Fruit fly (Drosophila melanogaster) whole organism, embryonic: ENCODE results near the gene CG32281.

Experiments
- B-H2 ChIP-seq: fragments of 200-800 bp; sonication (Bioruptor generic); optimal IDR thresholded peaks from 2 replicates; lab custom pipeline; 2018; ENCODE audit warnings: missing biosample characterization, mild to moderate bottlenecking, missing genetic modification characterization
- C15 ChIP-seq: fragments of 200-800 bp; sonication (Bioruptor generic); IDR thresholded peaks from 3 replicates; pipeline ENCODE4 v1.3.6; 2022; ENCODE audit warnings: missing biosample characterization, missing genetic modification characterization
- CG10274 ChIP-seq: fragments of 200-800 bp; sonication (Bioruptor generic); optimal IDR thresholded peaks from 3 replicates; lab custom pipeline; 2017; ENCODE audit warnings: missing biosample characterization, mild to moderate bottlenecking, missing genetic modification characterization
- CG10565 ChIP-seq: fragments of 200-800 bp; sonication (Bioruptor generic); optimal IDR thresholded peaks from 3 replicates; lab custom pipeline; 2016; ENCODE audit warnings: missing biosample characterization, mild to moderate bottlenecking, missing genetic modification characterization
- CG12769 ChIP-seq: fragments of 200-800 bp; sonication (Bioruptor generic); optimal IDR thresholded peaks from 2 replicates; lab custom pipeline; 2019; ENCODE audit warnings: missing biosample characterization, mild to moderate bottlenecking, missing genetic modification characterization, moderate library complexity
- CG13894 ChIP-seq: fragments of 200-800 bp; sonication (Bioruptor generic); optimal IDR thresholded peaks from 3 replicates; lab custom pipeline; 2018; ENCODE audit warnings: missing biosample characterization, mild to moderate bottlenecking, missing genetic modification characterization, moderate library complexity
- CG14050 ChIP-seq: fragments of 200-800 bp; sonication (Bioruptor generic); IDR thresholded peaks from 3 replicates; pipeline ENCODE4 v1.3.6; 2022; ENCODE audit warnings: missing biosample characterization, missing genetic modification characterization
- CG17568 ChIP-seq: fragments of 200-800 bp; sonication (Bioruptor generic); optimal IDR thresholded peaks from 2 replicates; lab custom pipeline; 2018; ENCODE audit warnings: missing biosample characterization, mild to moderate bottlenecking, missing genetic modification characterization, moderate library complexity
- CG1792 ChIP-seq: fragments of 200-800 bp; sonication (Bioruptor generic); optimal IDR thresholded peaks from 2 replicates; lab custom pipeline; 2016; ENCODE audit warnings: missing biosample characterization, missing genetic modification characterization
- CG18764 ChIP-seq: fragments of 200-800 bp; sonication (Bioruptor generic); optimal IDR thresholded peaks from 3 replicates; lab custom pipeline; 2016; ENCODE audit warnings: missing biosample characterization, missing genetic modification characterization
- CG31224 ChIP-seq: fragments of 200-800 bp; sonication (Bioruptor generic); IDR thresholded peaks from 2 replicates; pipeline ENCODE4 v1.3.6; 2022; ENCODE audit warnings: missing biosample characterization, missing genetic modification characterization
- CG3281 ChIP-seq: fragments of 200-800 bp; sonication (Bioruptor generic); optimal IDR thresholded peaks from 3 replicates; lab custom pipeline; 2017; ENCODE audit warnings: missing biosample characterization, mild to moderate bottlenecking, missing genetic modification characterization
- CG3838 ChIP-seq: fragments of 200-800 bp; sonication (Bioruptor generic); optimal IDR thresholded peaks from 3 replicates; lab custom pipeline; 2016; ENCODE audit warnings: missing biosample characterization, missing genetic modification characterization
- CG4617 ChIP-seq: fragments of 200-800 bp; sonication (Bioruptor generic); optimal IDR thresholded peaks from 3 replicates; lab custom pipeline; 2016; ENCODE audit warnings: missing biosample characterization, missing genetic modification characterization, borderline replicate concordance
- CG9932 ChIP-seq: fragments of 200-800 bp; sonication (Bioruptor generic); IDR thresholded peaks from 2 replicates; pipeline ENCODE4 v1.3.6; 2022; ENCODE audit warnings: missing biosample characterization, missing genetic modification characterization
- CHES-1-like ChIP-seq: fragments of 200-800 bp; sonication (Bioruptor generic); optimal IDR thresholded peaks from 2 replicates; lab custom pipeline; 2016; ENCODE audit warnings: missing biosample characterization, missing genetic modification characterization
- Dad ChIP-seq: fragments of 200-800 bp; sonication (Bioruptor generic); optimal IDR thresholded peaks from 3 replicates; lab custom pipeline; 2016; ENCODE audit warnings: missing biosample characterization, missing genetic modification characterization
- Dbx ChIP-seq: fragments of 200-800 bp; sonication (Bioruptor generic); IDR thresholded peaks from 3 replicates; pipeline ENCODE4 v1.3.6; 2022; ENCODE audit warnings: missing biosample characterization, missing genetic modification characterization
- Dip2 ChIP-seq: fragments of 200-800 bp; sonication (Bioruptor generic); IDR thresholded peaks from 2 replicates; pipeline ENCODE4 v1.3.6; 2022; ENCODE audit warnings: missing biosample characterization, missing genetic modification characterization
- Drgx ChIP-seq: fragments of 200-800 bp; sonication (Bioruptor generic); IDR thresholded peaks from 2 replicates; pipeline ENCODE4 v1.3.6; 2022; ENCODE audit warnings: missing biosample characterization, missing genetic modification characterization
- Ets97D ChIP-seq: fragments of 200-800 bp; sonication (Bioruptor generic); optimal IDR thresholded peaks from 3 replicates; lab custom pipeline; 2016; ENCODE audit warnings: missing biosample characterization, missing genetic modification characterization
- GATAe ChIP-seq: fragments of 200-800 bp; sonication (Bioruptor generic); conservative IDR thresholded peaks from 2 replicates; pipeline ENCODE4 v1.3.6; 2022; ENCODE audit warnings: missing biosample characterization, missing genetic modification characterization
- H15 ChIP-seq: fragments of 200-800 bp; sonication (Bioruptor generic); IDR thresholded peaks from 3 replicates; pipeline ENCODE4 v1.3.6; 2022; ENCODE audit warnings: missing biosample characterization, missing genetic modification characterization
- Hr3 ChIP-seq: fragments of 200-800 bp; sonication (Bioruptor generic); optimal IDR thresholded peaks from 3 replicates; lab custom pipeline; 2016; ENCODE audit warnings: missing biosample characterization, missing genetic modification characterization
- Hr51 ChIP-seq, 2 experiments: fragments of 200-800 bp; sonication (Bioruptor generic); optimal IDR thresholded peaks; 2 replicates in 1 of 2; 3 replicates in 1 of 2; lab custom pipeline; 2016 to 2018; ENCODE audit warnings: missing biosample characterization in 2 of 2, missing genetic modification characterization in 2 of 2, mild to moderate bottlenecking in 1 of 2, moderate library complexity in 1 of 2
- MTF-1 ChIP-seq: fragments of 200-800 bp; sonication (Bioruptor generic); optimal IDR thresholded peaks from 2 replicates; lab custom pipeline; 2018; ENCODE audit warnings: missing biosample characterization, mild to moderate bottlenecking, missing genetic modification characterization, borderline replicate concordance
- NC2α ChIP-seq: fragments of 200-800 bp; sonication (Bioruptor generic); optimal IDR thresholded peaks from 2 replicates; lab custom pipeline; 2016; ENCODE audit warnings: missing biosample characterization, missing genetic modification characterization
- NK7.1 ChIP-seq: fragments of 200-800 bp; sonication (Bioruptor generic); optimal IDR thresholded peaks from 3 replicates; lab custom pipeline; 2016; ENCODE audit warnings: missing biosample characterization, missing genetic modification characterization
- Nf-YC ChIP-seq: fragments of 200-800 bp; optimal IDR thresholded peaks from 3 replicates; lab custom pipeline; 2019; ENCODE audit warnings: missing biosample characterization, mild to moderate bottlenecking, missing genetic modification characterization, moderate library complexity
- Ravus ChIP-seq: fragments of 200-800 bp; sonication (Bioruptor generic); IDR thresholded peaks from 2 replicates; pipeline ENCODE4 v1.3.6; 2022; ENCODE audit warnings: missing biosample characterization, missing genetic modification characterization
- Six4 ChIP-seq: fragments of 200-800 bp; sonication (Bioruptor generic); optimal IDR thresholded peaks from 2 replicates; lab custom pipeline; 2016; ENCODE audit warnings: missing biosample characterization, missing genetic modification characterization
- Ssrp ChIP-seq: fragments of 200-800 bp; sonication (Bioruptor generic); optimal IDR thresholded peaks from 2 replicates; lab custom pipeline; 2018; ENCODE audit warnings: missing biosample characterization, mild to moderate bottlenecking, missing genetic modification characterization, moderate library complexity
- Tbp ChIP-seq: fragments of >200 bp; optimal IDR thresholded peaks from 2 replicates; lab custom pipeline; 2018; ENCODE audit warnings: missing biosample characterization, missing genetic modification characterization
- Usf ChIP-seq: fragments of 200-800 bp; sonication (Bioruptor generic); optimal IDR thresholded peaks from 2 replicates; lab custom pipeline; 2017; ENCODE audit warnings: missing genotype, missing biosample characterization, missing genetic modification characterization
- abd-A ChIP-seq: fragments of 200-800 bp; sonication (Bioruptor generic); optimal IDR thresholded peaks from 3 replicates; lab custom pipeline; 2019; ENCODE audit warnings: missing biosample characterization, mild to moderate bottlenecking, missing genetic modification characterization, moderate library complexity
- ato ChIP-seq: fragments of 200-800 bp; sonication (Bioruptor generic); IDR thresholded peaks from 2 replicates; pipeline ENCODE4 v1.3.6; 2022; ENCODE audit warnings: missing biosample characterization, missing genetic modification characterization; ENCODE audit not compliant: partially characterized antibody
- br ChIP-seq: fragments of >200 bp; optimal IDR thresholded peaks from 2 replicates; lab custom pipeline; 2017
- cad ChIP-seq: fragments of >200 bp; optimal IDR thresholded peaks from 2 replicates; lab custom pipeline; 2017; ENCODE audit warnings: missing biosample characterization, missing genetic modification characterization
- dmrt11E ChIP-seq: fragments of 200-800 bp; sonication (Bioruptor generic); optimal IDR thresholded peaks from 3 replicates; lab custom pipeline; 2018; ENCODE audit warnings: missing biosample characterization, mild to moderate bottlenecking, missing genetic modification characterization, moderate library complexity
- dpn ChIP-seq, 2 experiments: fragments of 200-800 bp; sonication (Bioruptor generic); optimal IDR thresholded peaks; 3 replicates each; lab custom pipeline; 2016; ENCODE audit warnings: missing biosample characterization in 2 of 2, missing genetic modification characterization in 2 of 2
- lbe ChIP-seq: fragments of 200-800 bp; sonication (Bioruptor generic); optimal IDR thresholded peaks from 2 replicates; lab custom pipeline; 2016; ENCODE audit warnings: missing biosample characterization, mild to moderate bottlenecking, missing genetic modification characterization
- maf-S ChIP-seq: fragments of 200-800 bp; sonication (Bioruptor generic); optimal IDR thresholded peaks from 2 replicates; lab custom pipeline; 2016; ENCODE audit warnings: missing biosample characterization, missing genetic modification characterization
- nom ChIP-seq: fragments of 200-800 bp; sonication (Bioruptor generic); optimal IDR thresholded peaks from 2 replicates; lab custom pipeline; 2017; ENCODE audit warnings: missing biosample characterization, missing genetic modification characterization, mild to moderate bottlenecking, moderate library complexity, missing genetic modification reagents
- oc ChIP-seq: fragments of 200-800 bp; sonication (Bioruptor generic); optimal IDR thresholded peaks from 2 replicates; lab custom pipeline; 2018; ENCODE audit warnings: missing biosample characterization, mild to moderate bottlenecking, missing genetic modification characterization, moderate library complexity
- odd ChIP-seq: fragments of 200-800 bp; sonication (Bioruptor generic); optimal IDR thresholded peaks from 2 replicates; lab custom pipeline; 2017; ENCODE audit warnings: missing biosample characterization, mild to moderate bottlenecking, missing genetic modification characterization
- scrt ChIP-seq: fragments of 200-800 bp; sonication (Bioruptor generic); optimal IDR thresholded peaks from 2 replicates; lab custom pipeline; 2018; ENCODE audit warnings: missing biosample characterization, mild to moderate bottlenecking, missing genetic modification characterization, moderate library complexity
- so ChIP-seq: fragments of 200-800 bp; sonication (Bioruptor generic); IDR thresholded peaks from 3 replicates; pipeline ENCODE4 v1.3.6; 2022; ENCODE audit warnings: missing biosample characterization, missing genetic modification characterization
- tap ChIP-seq: fragments of 200-800 bp; optimal IDR thresholded peaks from 3 replicates; lab custom pipeline; 2019; ENCODE audit warnings: missing biosample characterization, mild to moderate bottlenecking, missing genetic modification characterization, moderate library complexity
- tin ChIP-seq: fragments of 200-800 bp; sonication (Bioruptor generic); optimal IDR thresholded peaks from 3 replicates; lab custom pipeline; 2016; ENCODE audit warnings: missing biosample characterization, missing genetic modification characterization
- tx ChIP-seq: fragments of 200-800 bp; sonication (Bioruptor generic); optimal IDR thresholded peaks from 2 replicates; lab custom pipeline; 2016; ENCODE audit warnings: missing biosample characterization, missing genetic modification characterization
- unpg ChIP-seq: fragments of 200-800 bp; sonication (Bioruptor generic); optimal IDR thresholded peaks from 3 replicates; lab custom pipeline; 2018; ENCODE audit warnings: missing biosample characterization, mild to moderate bottlenecking, missing genetic modification characterization, moderate library complexity

The CG32281 gene

dm6 chr3L:3192912-3193311 is 23.7 kb downstream of the CG32281 start, which contains the start of gene Hsp83 (continued):
- peak; percentile 93 for TF ChIP-seq NC2α
- peak; percentile 92 for TF ChIP-seq H15
- peak; percentile 100 for TF ChIP-seq Ets97D
- peak; percentile 99 for TF ChIP-seq MTF-1 (GFP tag; lab: Kevin White, UChicago)
- peak; percentile 94 for TF ChIP-seq unpg (GFP tag; lab: Kevin White, UChicago)
- peak; percentile 99 for TF ChIP-seq B-H2 (GFP tag; lab: Kevin White, UChicago)
- TF ChIP-seq CG10565 (GFP tag; lab: Kevin White, UChicago) = peak; percentile 60
- no peak for TF ChIP-seq ato (GFP tag; lab: Robert Waterston, UW)
- TF ChIP-seq CG12769 (tag; lab: Kevin White, UChicago) = peak; percentile 94
- peak; percentile 81 for TF ChIP-seq tx (GFP tag; lab: Kevin White, UChicago)
- peak; percentile 99 for TF ChIP-seq CG17568 (GFP tag; lab: Kevin White, UChicago)
- peak; percentile 58 for TF ChIP-seq CG4617 (GFP tag; lab: Kevin White, UChicago)
- TF ChIP-seq CG9932 = peak; percentile 84
- peak; percentile 74 for TF ChIP-seq CG31224 (GFP tag; lab: Robert Waterston, UW)
- peak; percentile 86 for TF ChIP-seq Nf-YC (tag; lab: Kevin White, UChicago)
- peak; percentile 97 for TF ChIP-seq CG13894
- peak; percentile 98 for TF ChIP-seq scrt (GFP tag; lab: Kevin White, UChicago)
- TF ChIP-seq Drgx (GFP tag; lab: Robert Waterston, UW) = peak; percentile 87
- peak; percentile 92 for TF ChIP-seq oc (tag; lab: Kevin White, UChicago)
- TF ChIP-seq CG1792 (GFP tag; lab: Kevin White, UChicago) = peak; percentile 87
- TF ChIP-seq maf-S (GFP tag; lab: Kevin White, UChicago) = peak; percentile 89
- peak; percentile 99 for TF ChIP-seq nom (GFP tag; lab: Kevin White, UChicago)
- no peak; the same call in 1 of the 2 replicates for TF ChIP-seq GATAe (GFP tag; lab: Robert Waterston, UW)
- peak; percentile 95 for TF ChIP-seq NK7.1 (GFP tag; lab: Kevin White, UChicago)
- TF ChIP-seq tap (tag; lab: Kevin White, UChicago) = peak; percentile 92
- TF ChIP-seq Dip2 = no peak
- TF ChIP-seq so (GFP tag; lab: Robert Waterston, UW) = peak; percentile 95
- TF ChIP-seq CG18764 (GFP tag; lab: Kevin White, UChicago) = peak; percentile 93
- TF ChIP-seq Usf (GFP tag; lab: Kevin White, UChicago) = peak; percentile 65
- TF ChIP-seq Dbx (GFP tag; lab: Robert Waterston, UW) = peak; percentile 95
- peak; percentile 95 for TF ChIP-seq lbe (GFP tag; lab: Kevin White, UChicago)
- peak; percentile 99 for TF ChIP-seq odd (GFP tag; lab: Kevin White, UChicago)
- peak; percentile 73 for TF ChIP-seq Hr3 (GFP tag; lab: Kevin White, UChicago)
- no peak for TF ChIP-seq Tbp (GFP tag; lab: Kevin White, UChicago)
- TF ChIP-seq CHES-1-like (GFP tag; lab: Kevin White, UChicago) = peak; percentile 96
- no peak for TF ChIP-seq abd-A (tag; lab: Kevin White, UChicago)
- peak; percentile 81 for TF ChIP-seq dmrt11E (tag; lab: Kevin White, UChicago)
- peak; percentile 95 for TF ChIP-seq Dad (GFP tag; lab: Kevin White, UChicago)
- peak; percentile 58 for TF ChIP-seq Ssrp (tag; lab: Kevin White, UChicago)
- TF ChIP-seq br = no peak
- no peak for TF ChIP-seq cad (GFP tag; lab: Kevin White, UChicago)
- TF ChIP-seq Hr51 (GFP tag; optimal IDR thresholded peaks at IDR 0.05; lab: Kevin White, UChicago) = peak; percentile 90 to 96
- TF ChIP-seq CG3838 (GFP tag; lab: Kevin White, UChicago) = peak; percentile 52
- peak; percentile 88 for TF ChIP-seq Six4 (GFP tag; lab: Kevin White, UChicago)
- peak; percentile 80; the same call in 2 of the 3 replicates for TF ChIP-seq C15
- peak; percentile 85 to 94 for TF ChIP-seq dpn (GFP tag; optimal IDR thresholded peaks at IDR 0.05; lab: Kevin White, UChicago)
- peak; percentile 92 for TF ChIP-seq CG14050 (GFP tag; lab: Robert Waterston, UW)
- TF ChIP-seq tin (GFP tag; lab: Kevin White, UChicago) = peak; percentile 88
- TF ChIP-seq Ravus (GFP tag; lab: Robert Waterston, UW) = peak; percentile 25; the same call in 1 of the 2 replicates
- TF ChIP-seq CG10274 (GFP tag; lab: Kevin White, UChicago) = peak; percentile 93
- peak; percentile 99 for TF ChIP-seq CG3281 (GFP tag; lab: Kevin White, UChicago)
